Worm (Caenorhabditis elegans) whole organism, L2 larva: ENCODE measurements around the gene twk-35.

Experiments
- blmp-1 ChIP-seq: sonication (generic microtip); optimal IDR thresholded peaks from 2 replicates; lab custom pipeline; 2017; ENCODE audit warnings: missing genetic modification characterization, mild to moderate bottlenecking, missing compliant biosample characterization, antibody characterized with exemption, moderate library complexity; ENCODE audit not compliant: insufficient read depth
- lsy-2 ChIP-seq, 2 experiments: fragments of 150-350 bp in 1 of 2; sonication (generic microtip) in 1 of 2; optimal IDR thresholded peaks; 2 replicates each; lab custom pipeline; 2014 to 2017; ENCODE audit warnings: missing biosample characterization in 2 of 2, missing genetic modification characterization in 2 of 2
- nhr-10 ChIP-seq: sonication (generic microtip); optimal IDR thresholded peaks from 2 replicates; lab custom pipeline; 2017; ENCODE audit warnings: missing biosample characterization, missing genetic modification characterization
- nhr-11 ChIP-seq: fragments of 150-350 bp; optimal IDR thresholded peaks from 2 replicates; lab custom pipeline; 2014; ENCODE audit warnings: missing biosample characterization, missing genetic modification characterization
- nhr-237 ChIP-seq: fragments of 150-350 bp; optimal IDR thresholded peaks from 2 replicates; lab custom pipeline; 2014; ENCODE audit warnings: missing biosample characterization, missing genetic modification characterization
- nhr-77 ChIP-seq: fragments of 150-350 bp; optimal IDR thresholded peaks from 2 replicates; lab custom pipeline; 2014; ENCODE audit warnings: missing biosample characterization, missing genetic modification characterization
- unc-39 ChIP-seq: fragments of 150-350 bp; optimal IDR thresholded peaks from 2 replicates; lab custom pipeline; 2014; ENCODE audit warnings: missing biosample characterization, missing genetic modification characterization

DNA sequence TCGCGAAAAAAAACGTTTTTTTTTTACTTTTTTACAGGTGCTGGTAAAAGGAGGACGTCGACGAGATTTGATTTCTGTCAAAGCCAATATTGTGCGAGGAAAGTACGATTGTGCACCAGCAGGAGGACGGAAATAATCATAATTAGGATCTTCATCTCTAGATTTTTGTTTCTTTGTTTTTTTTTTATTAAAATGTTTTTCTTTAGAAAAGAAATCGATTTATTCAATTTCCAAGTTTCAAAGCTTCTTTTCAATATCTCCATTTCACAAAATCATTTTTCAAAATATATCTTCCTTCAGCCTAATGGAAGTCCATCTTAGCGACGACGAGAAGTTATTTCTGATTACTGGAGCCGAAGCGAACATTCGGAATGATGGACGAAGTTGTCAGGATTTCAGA is 24.2 kb upstream of the twk-35 start, which contains the start of gene exos-7:
- TF ChIP-seq nhr-10 (tag; lab: Kevin White, UChicago) (no peak), nhr-77 (no peak), nhr-237 (tag; lab: Kevin White, UChicago) (no peak), lsy-2 (tag; optimal IDR thresholded peaks at IDR 0.05; lab: Kevin White, UChicago) (no peak), blmp-1 (tag; lab: Kevin White, UChicago) (no peak), nhr-11 (tag; lab: Kevin White, UChicago) (no peak), unc-39 (tag; lab: Kevin White, UChicago) (no peak)
